Worm (Caenorhabditis elegans) whole organism, L4 larva: Measurements from ENCODE around the gene srd-7.

Experiments used
- F10B5.3 ChIP-seq: sonication (generic microtip); optimal IDR thresholded peaks from 2 replicates; lab custom pipeline; 2016; ENCODE audit warnings: mild to moderate bottlenecking, missing genetic modification characterization, missing compliant biosample characterization
- F37D6.2 ChIP-seq: sonication (generic microtip); optimal IDR thresholded peaks from 2 replicates; lab custom pipeline; 2016; ENCODE audit warnings: mild to moderate bottlenecking, missing genetic modification characterization, missing compliant biosample characterization
- F44E2.7 ChIP-seq: fragments of 200-800 bp; sonication (Bioruptor generic); IDR thresholded peaks from 2 replicates; pipeline ENCODE4 v2.1.2; 2022; ENCODE audit warnings: missing genetic modification characterization, missing compliant biosample characterization
- R02D3.7 ChIP-seq: fragments of 150-350 bp; sonication (generic microtip); optimal IDR thresholded peaks from 3 replicates; lab custom pipeline; 2014; ENCODE audit warnings: missing biosample characterization, missing genetic modification characterization
- T26A8.4 ChIP-seq: fragments of 200-800 bp; sonication (Bioruptor generic); IDR thresholded peaks from 2 replicates; pipeline ENCODE4 v1.3.6; 2022; ENCODE audit warnings: missing genetic modification characterization, missing compliant biosample characterization
- Y105C5A.15 ChIP-seq: fragments of 200-800 bp; sonication (Bioruptor generic); IDR thresholded peaks from 2 replicates; pipeline ENCODE4 v1.3.6; 2022; ENCODE audit warnings: missing genetic modification characterization, missing compliant biosample characterization
- Y5F2A.4 ChIP-seq: fragments of 200-800 bp; sonication (Bioruptor generic); optimal IDR thresholded peaks from 2 replicates; lab custom pipeline; 2018; ENCODE audit warnings: mild to moderate bottlenecking, missing genetic modification characterization, missing compliant biosample characterization
- ZK337.2 ChIP-seq: fragments of 200-800 bp; sonication (Bioruptor generic); IDR thresholded peaks from 2 replicates; pipeline ENCODE4 v1.3.6; 2022; ENCODE audit warnings: missing genetic modification reagents, missing genetic modification characterization, missing compliant biosample characterization
- aha-1 ChIP-seq: fragments of 150-350 bp; peaks from one replicate; lab custom pipeline; 2014; ENCODE audit warnings: missing biosample characterization, missing genetic modification characterization
- arid-1 ChIP-seq: fragments of 200-800 bp; sonication (Bioruptor generic); conservative IDR thresholded peaks from 2 replicates; pipeline ENCODE4 v1.3.6; 2022; ENCODE audit warnings: missing genetic modification reagents, missing genetic modification characterization, missing compliant biosample characterization
- ceh-32 ChIP-seq: sonication (generic microtip); optimal IDR thresholded peaks from 2 replicates; lab custom pipeline; 2016; ENCODE audit warnings: mild to moderate bottlenecking, missing genetic modification characterization, missing compliant biosample characterization; ENCODE audit not compliant: poor library complexity
- ceh-44 ChIP-seq: fragments of 200-800 bp; sonication (Bioruptor generic); IDR thresholded peaks from 2 replicates; pipeline ENCODE4 v1.3.6; 2022; ENCODE audit warnings: missing genetic modification reagents, missing genetic modification characterization, missing compliant biosample characterization
- ctbp-1 ChIP-seq: fragments of 200-800 bp; sonication (Bioruptor generic); IDR thresholded peaks from 2 replicates; pipeline ENCODE4 v1.3.6; 2022; ENCODE audit warnings: missing genetic modification reagents, missing genetic modification characterization, missing compliant biosample characterization
- daf-16 ChIP-seq, 3 experiments: sonication (generic microtip); optimal IDR thresholded peaks; 2 replicates each; lab custom pipeline; 2016 to 2017; ENCODE audit warnings: missing genetic modification characterization in 3 of 3, missing genetic modification reagents in 3 of 3, mild to moderate bottlenecking in 2 of 3, missing compliant biosample characterization in 2 of 3, missing biosample characterization in 1 of 3, moderate library complexity in 1 of 3
- dmd-6 ChIP-seq: fragments of 200-800 bp; sonication (Bioruptor generic); IDR thresholded peaks from 2 replicates; pipeline ENCODE4 v1.3.6; 2022; ENCODE audit warnings: missing genetic modification reagents, missing genetic modification characterization, missing compliant biosample characterization
- dmd-9 ChIP-seq: fragments of 200-800 bp; sonication (Bioruptor generic); IDR thresholded peaks from 2 replicates; pipeline ENCODE4 v1.3.6; 2022; ENCODE audit warnings: missing genetic modification reagents, missing genetic modification characterization, missing compliant biosample characterization
- dve-1 ChIP-seq: sonication (generic microtip); optimal IDR thresholded peaks from 2 replicates; lab custom pipeline; 2017; ENCODE audit warnings: antibody characterized with exemption, mild to moderate bottlenecking, missing genetic modification characterization, missing compliant biosample characterization; ENCODE audit not compliant: insufficient read depth
- egl-43 ChIP-seq: fragments of 200-800 bp; sonication (Bioruptor generic); IDR thresholded peaks from 2 replicates; pipeline ENCODE4 v1.3.6; 2022; ENCODE audit warnings: missing genetic modification reagents, missing genetic modification characterization, missing compliant biosample characterization
- fos-1 ChIP-seq: fragments of 150-350 bp; optimal IDR thresholded peaks from 2 replicates; lab custom pipeline; 2014; ENCODE audit warnings: missing biosample characterization, missing genetic modification characterization
- hlh-11 ChIP-seq: fragments of 200-800 bp; sonication (Bioruptor generic); optimal IDR thresholded peaks from 2 replicates; lab custom pipeline; 2018; ENCODE audit warnings: mild to moderate bottlenecking, missing genetic modification characterization, missing compliant biosample characterization
- hlh-30 ChIP-seq: sonication (generic microtip); optimal IDR thresholded peaks from 2 replicates; lab custom pipeline; 2017; ENCODE audit warnings: antibody characterized with exemption, mild to moderate bottlenecking, missing genetic modification characterization, missing compliant biosample characterization; ENCODE audit not compliant: insufficient read depth
- hmg-1.1 ChIP-seq: fragments of 200-800 bp; sonication (Bioruptor generic); IDR thresholded peaks from 2 replicates; pipeline ENCODE4 v1.3.6; 2022; ENCODE audit warnings: missing genetic modification reagents, missing genetic modification characterization, missing compliant biosample characterization
- lim-7 ChIP-seq: fragments of 200-800 bp; sonication (Bioruptor generic); IDR thresholded peaks from 2 replicates; pipeline ENCODE4 v1.3.6; 2022; ENCODE audit warnings: missing genetic modification characterization, missing compliant biosample characterization
- lin-13 ChIP-seq: fragments of 150-350 bp; optimal IDR thresholded peaks from 2 replicates; lab custom pipeline; 2014; ENCODE audit warnings: missing biosample characterization, missing genetic modification reagents, missing genetic modification characterization
- lin-38 ChIP-seq: fragments of 200-800 bp; sonication (Bioruptor generic); IDR thresholded peaks from 2 replicates; pipeline ENCODE4 v1.3.6; 2022; ENCODE audit warnings: missing genetic modification reagents, missing genetic modification characterization, missing compliant biosample characterization
- lsy-2 ChIP-seq, 2 experiments: fragments of 150-350 bp in 1 of 2; sonication (generic microtip) in 1 of 2; optimal IDR thresholded peaks; 2 replicates each; lab custom pipeline; 2014 to 2017; ENCODE audit warnings: missing biosample characterization in 2 of 2, missing genetic modification characterization in 2 of 2
- madf-9 ChIP-seq: fragments of 200-800 bp; sonication (Bioruptor generic); conservative IDR thresholded peaks from 2 replicates; pipeline ENCODE4 v1.3.6; 2022; ENCODE audit warnings: missing genetic modification reagents, missing genetic modification characterization, missing compliant biosample characterization
- mdl-1 ChIP-seq, 2 experiments: fragments of 150-350 bp in 1 of 2; sonication (generic microtip) in 1 of 2; optimal IDR thresholded peaks; 2 replicates each; lab custom pipeline; 2014 to 2017; ENCODE audit warnings: missing biosample characterization in 2 of 2, missing genetic modification characterization in 2 of 2
- mep-1 ChIP-seq: fragments of 150-350 bp; sonication (generic microtip); optimal IDR thresholded peaks from 3 replicates; lab custom pipeline; 2014; ENCODE audit warnings: missing biosample characterization, missing genetic modification characterization
- mxl-3 ChIP-seq: fragments of 200-800 bp; sonication (Bioruptor generic); optimal IDR thresholded peaks from 2 replicates; lab custom pipeline; 2018; ENCODE audit warnings: mild to moderate bottlenecking, missing genetic modification characterization, missing compliant biosample characterization
- nhr-102 ChIP-seq: sonication (generic microtip); optimal IDR thresholded peaks from 2 replicates; lab custom pipeline; 2016; ENCODE audit warnings: mild to moderate bottlenecking, missing genetic modification characterization, moderate library complexity, missing compliant biosample characterization
- nhr-11 ChIP-seq: fragments of 150-350 bp; optimal IDR thresholded peaks from 2 replicates; lab custom pipeline; 2014; ENCODE audit warnings: missing biosample characterization, missing genetic modification characterization
- nhr-111 ChIP-seq: fragments of 200-800 bp; sonication (Bioruptor generic); optimal IDR thresholded peaks from 2 replicates; lab custom pipeline; 2018; ENCODE audit warnings: mild to moderate bottlenecking, missing genetic modification characterization, missing compliant biosample characterization
- nhr-28 ChIP-seq: fragments of 150-350 bp; optimal IDR thresholded peaks from 2 replicates; lab custom pipeline; 2014; ENCODE audit warnings: missing biosample characterization, missing genetic modification characterization
- nhr-48 ChIP-seq: sonication (generic microtip); optimal IDR thresholded peaks from 2 replicates; lab custom pipeline; 2016; ENCODE audit warnings: mild to moderate bottlenecking, missing genetic modification characterization, missing compliant biosample characterization
- pqm-1 ChIP-seq: sonication (generic microtip); optimal IDR thresholded peaks from 2 replicates; lab custom pipeline; 2017; ENCODE audit warnings: missing biosample characterization, missing genetic modification characterization
- rbr-2 ChIP-seq: sonication (generic microtip); optimal IDR thresholded peaks from 2 replicates; lab custom pipeline; 2016; ENCODE audit warnings: missing genotype, missing genetic modification characterization, missing compliant biosample characterization
- sdz-12 ChIP-seq: fragments of 200-800 bp; sonication (Bioruptor generic); optimal IDR thresholded peaks from 2 replicates; lab custom pipeline; 2018; ENCODE audit warnings: mild to moderate bottlenecking, missing genetic modification characterization, missing compliant biosample characterization
- set-16 ChIP-seq: fragments of 200-800 bp; sonication (Bioruptor generic); IDR thresholded peaks from 2 replicates; pipeline ENCODE4 v1.3.6; 2022; ENCODE audit warnings: missing genetic modification reagents, missing genetic modification characterization, missing compliant biosample characterization
- spr-1 ChIP-seq: sonication (generic microtip); optimal IDR thresholded peaks from 2 replicates; lab custom pipeline; 2016; ENCODE audit warnings: mild to moderate bottlenecking, missing genetic modification characterization, missing compliant biosample characterization
- unc-39 ChIP-seq: sonication (generic microtip); optimal IDR thresholded peaks from 2 replicates; lab custom pipeline; 2017; ENCODE audit warnings: missing biosample characterization, missing genetic modification characterization
- unc-62 ChIP-seq, 3 experiments: fragments of 150-350 bp in 1 of 3; sonication (generic microtip); optimal IDR thresholded peaks in 2 of 3; peaks in 1 of 3; 1 replicate in 1 of 3; 2 replicates in 2 of 3; lab custom pipeline; 2014 to 2017; ENCODE audit warnings: missing biosample characterization in 3 of 3, missing genetic modification characterization in 3 of 3, missing genetic modification reagents in 3 of 3, missing genotype in 1 of 3
- vab-7 ChIP-seq: fragments of 200-800 bp; sonication (Bioruptor generic); IDR thresholded peaks from 2 replicates; pipeline ENCODE4 v1.3.6; 2022; ENCODE audit warnings: missing genetic modification reagents, missing genetic modification characterization, missing compliant biosample characterization
- zip-2 ChIP-seq: fragments of 150-350 bp; optimal IDR thresholded peaks from 2 replicates; lab custom pipeline; 2014; ENCODE audit warnings: missing biosample characterization, missing genetic modification characterization

srd-7 gene

ce11 chrIV:10820114-10820513, 33.5 kb upstream of the srd-7 start:
- TF ChIP-seq nhr-28 (tag; lab: Kevin White, UChicago), result peak; percentile 61
- TF ChIP-seq mxl-3 (GFP tag; lab: Kevin White, UChicago), result peak; percentile 17
- TF ChIP-seq unc-62 (GFP tag; optimal IDR thresholded peaks at IDR 0.05 in 1 of 2; lab: Kevin White, UChicago), result peak in 1 of 2 experiments; percentile 76
- TF ChIP-seq unc-62 (tag; optimal IDR thresholded peaks at IDR 0.05; lab: Kevin White, UChicago), result no peak
- TF ChIP-seq ceh-44 (GFP tag; lab: Robert Waterston, UW), result no peak
- no peak for TF ChIP-seq nhr-48 (tag; lab: Kevin White, UChicago)
- peak; percentile 69 for TF ChIP-seq hlh-11 (tag; lab: Kevin White, UChicago)
- no peak for TF ChIP-seq daf-16 (GFP tag; optimal IDR thresholded peaks at IDR 0.05; lab: Kevin White, UChicago)
- TF ChIP-seq daf-16 (tag; optimal IDR thresholded peaks at IDR 0.05; lab: Kevin White, UChicago), result peak; percentile 73
- TF ChIP-seq dmd-6 (GFP tag; lab: Robert Waterston, UW), result peak; percentile 67
- 0 out of 2 replicates have a peak, but pooled peaks have one; percentile 22 for TF ChIP-seq hmg-1.1
- TF ChIP-seq unc-39 (tag; lab: Kevin White, UChicago), result no peak
- no peak for TF ChIP-seq lin-13
- no peak for TF ChIP-seq arid-1 (GFP tag; lab: Robert Waterston, UW)
- TF ChIP-seq dve-1 (tag; lab: Kevin White, UChicago), result peak; percentile 61
- TF ChIP-seq F37D6.2, result no peak
- peak; percentile 34 for TF ChIP-seq pqm-1 (tag; lab: Kevin White, UChicago)
- peak; percentile 51 for TF ChIP-seq aha-1

- TF ChIP-seq F44E2.7 (GFP tag; lab: Robert Waterston, UW), result no peak
- peak; percentile 47; the same call in 1 of the 2 replicates for TF ChIP-seq ctbp-1 (GFP tag; lab: Robert Waterston, UW)
- TF ChIP-seq egl-43, result peak; percentile 62; the same call in 1 of the 2 replicates
- TF ChIP-seq sdz-12 (GFP tag; lab: Kevin White, UChicago), result no peak
- TF ChIP-seq hlh-11 (tag; lab: Kevin White, UChicago), result peak; percentile 7
- no peak for TF ChIP-seq fos-1 (tag; lab: Kevin White, UChicago)
- TF ChIP-seq mxl-3 (GFP tag; lab: Kevin White, UChicago), result no peak
- 0 out of 2 replicates have a peak, but pooled peaks have one; percentile 19 for TF ChIP-seq vab-7 (GFP tag; lab: Robert Waterston, UW)
- peak; percentile 29 for TF ChIP-seq hlh-30
- peak in 1 of 2 experiments; percentile 95 for TF ChIP-seq unc-62 (GFP tag; optimal IDR thresholded peaks at IDR 0.05 in 1 of 2; lab: Kevin White, UChicago)
- no peak for TF ChIP-seq unc-62 (tag; optimal IDR thresholded peaks at IDR 0.05; lab: Kevin White, UChicago)
- TF ChIP-seq nhr-11 (tag; lab: Kevin White, UChicago), result peak; percentile 7
- peak; percentile 10 for TF ChIP-seq F37D6.2
- peak; percentile 49 for TF ChIP-seq rbr-2 (tag; lab: Kevin White, UChicago)
- no peak for TF ChIP-seq dmd-9
- peak; percentile 92 for TF ChIP-seq aha-1
- peak; percentile 42 for TF ChIP-seq dmd-6 (GFP tag; lab: Robert Waterston, UW)
- no peak for TF ChIP-seq ZK337.2 (GFP tag; lab: Robert Waterston, UW)
- TF ChIP-seq lsy-2 (tag; optimal IDR thresholded peaks at IDR 0.05; lab: Kevin White, UChicago), result peak in 1 of 2 experiments; percentile 7
- TF ChIP-seq set-16 (GFP tag; lab: Robert Waterston, UW), result peak; percentile 43
- TF ChIP-seq Y105C5A.15, result 0 out of 2 replicates have a peak, but pooled peaks have one; percentile 24
- TF ChIP-seq, all 104 proteins: peak for 14
Measured at ce11 chrIV:10819049-10819448, 32.4 kb upstream of the srd-7 start.

ce11 chrIV:10817030-10817429, 30.4 kb upstream of the srd-7 start:
- TF ChIP-seq egl-43 (peak; percentile 68; the same call in 1 of the 2 replicates), zip-2 (tag; lab: Kevin White, UChicago) (no peak), mep-1 (peak; percentile 26), hlh-30 (peak; percentile 48), ctbp-1 (GFP tag; lab: Robert Waterston, UW) (no peak), arid-1 (GFP tag; lab: Robert Waterston, UW) (no peak), T26A8.4 (GFP tag; lab: Robert Waterston, UW) (no peak), set-16 (GFP tag; lab: Robert Waterston, UW) (peak; percentile 87), Y105C5A.15 (no peak), Y5F2A.4 (GFP tag; lab: Kevin White, UChicago) (no peak), mxl-3 (GFP tag; lab: Kevin White, UChicago) (peak; percentile 55), ceh-32 (no peak), lim-7 (GFP tag; lab: Robert Waterston, UW) (peak; percentile 61; the same call in 1 of the 2 replicates), nhr-102 (tag; lab: Kevin White, UChicago) (no peak), spr-1 (tag; lab: Kevin White, UChicago) (no peak), mdl-1 (tag; optimal IDR thresholded peaks at IDR 0.05; lab: Kevin White, UChicago) (peak in 1 of 2 experiments; percentile 73), nhr-111 (GFP tag; lab: Kevin White, UChicago) (no peak), F10B5.3 (tag; lab: Kevin White, UChicago) (no peak), hlh-11 (tag; lab: Kevin White, UChicago) (peak; percentile 28), lin-38 (GFP tag; lab: Robert Waterston, UW) (no peak), R02D3.7 (tag; lab: Kevin White, UChicago) (no peak), hmg-1.1 (0 out of 2 replicates have a peak, but pooled peaks have one; percentile 21), aha-1 (peak; percentile 97), madf-9 (GFP tag; lab: Robert Waterston, UW) (peak; percentile 14; the same call in 1 of the 2 replicates)
